Worm (Caenorhabditis elegans) whole organism, L4 larva: Measurements from ENCODE around the gene twk-8.

ENCODE experiments used
- F10B5.3 ChIP-seq: sonication (generic microtip); optimal IDR thresholded peaks from 2 replicates; lab custom pipeline; 2016; ENCODE audit warnings: mild to moderate bottlenecking, missing genetic modification characterization, missing compliant biosample characterization
- R02D3.7 ChIP-seq: fragments of 150-350 bp; sonication (generic microtip); optimal IDR thresholded peaks from 3 replicates; lab custom pipeline; 2014; ENCODE audit warnings: missing biosample characterization, missing genetic modification characterization
- aha-1 ChIP-seq: fragments of 150-350 bp; peaks from one replicate; lab custom pipeline; 2014; ENCODE audit warnings: missing biosample characterization, missing genetic modification characterization
- attf-4 ChIP-seq: sonication (generic microtip); optimal IDR thresholded peaks from 3 replicates; lab custom pipeline; 2017; ENCODE audit warnings: missing biosample characterization, missing genetic modification characterization
- ceh-28 ChIP-seq: fragments of 150-350 bp; optimal IDR thresholded peaks from 2 replicates; lab custom pipeline; 2014; ENCODE audit warnings: missing biosample characterization, missing genetic modification reagents, missing genetic modification characterization
- ceh-32 ChIP-seq: sonication (generic microtip); optimal IDR thresholded peaks from 2 replicates; lab custom pipeline; 2016; ENCODE audit warnings: mild to moderate bottlenecking, missing genetic modification characterization, missing compliant biosample characterization; ENCODE audit not compliant: poor library complexity
- cey-2 ChIP-seq: sonication (generic microtip); optimal IDR thresholded peaks from 3 replicates; lab custom pipeline; 2017; ENCODE audit warnings: missing genetic modification characterization, mild to moderate bottlenecking, missing compliant biosample characterization, antibody characterized with exemption, borderline replicate concordance; ENCODE audit not compliant: insufficient read depth
- ctbp-1 ChIP-seq: fragments of 200-800 bp; sonication (Bioruptor generic); IDR thresholded peaks from 2 replicates; pipeline ENCODE4 v1.3.6; 2022; ENCODE audit warnings: missing genetic modification reagents, missing genetic modification characterization, missing compliant biosample characterization
- daf-12 ChIP-seq: fragments of 150-350 bp; optimal IDR thresholded peaks from 2 replicates; lab custom pipeline; 2014; ENCODE audit warnings: missing biosample characterization, missing genetic modification reagents, missing genetic modification characterization
- daf-16 ChIP-seq, 3 experiments: sonication (generic microtip); optimal IDR thresholded peaks; 2 replicates each; lab custom pipeline; 2016 to 2017; ENCODE audit warnings: missing genetic modification characterization in 3 of 3, missing genetic modification reagents in 3 of 3, mild to moderate bottlenecking in 2 of 3, missing compliant biosample characterization in 2 of 3, missing biosample characterization in 1 of 3, moderate library complexity in 1 of 3
- daf-8 ChIP-seq: fragments of 200-800 bp; sonication (Bioruptor generic); IDR thresholded peaks from 2 replicates; pipeline ENCODE4 v1.3.6; 2022; ENCODE audit warnings: missing genetic modification characterization, missing compliant biosample characterization
- dmd-6 ChIP-seq: fragments of 200-800 bp; sonication (Bioruptor generic); IDR thresholded peaks from 2 replicates; pipeline ENCODE4 v1.3.6; 2022; ENCODE audit warnings: missing genetic modification reagents, missing genetic modification characterization, missing compliant biosample characterization
- dmd-8 ChIP-seq: fragments of 200-800 bp; sonication (Bioruptor generic); IDR thresholded peaks from 2 replicates; pipeline ENCODE4 v1.3.6; 2022; ENCODE audit warnings: missing genetic modification characterization, missing compliant biosample characterization
- dve-1 ChIP-seq: sonication (generic microtip); optimal IDR thresholded peaks from 2 replicates; lab custom pipeline; 2017; ENCODE audit warnings: antibody characterized with exemption, mild to moderate bottlenecking, missing genetic modification characterization, missing compliant biosample characterization; ENCODE audit not compliant: insufficient read depth
- hif-1 ChIP-seq, 2 experiments: sonication (generic microtip); optimal IDR thresholded peaks; 2 replicates each; lab custom pipeline; 2016 to 2017; ENCODE audit warnings: missing compliant biosample characterization in 2 of 2, missing genetic modification characterization in 2 of 2, missing genetic modification reagents in 2 of 2, missing genotype in 2 of 2, mild to moderate bottlenecking in 1 of 2
- hlh-30 ChIP-seq: sonication (generic microtip); optimal IDR thresholded peaks from 2 replicates; lab custom pipeline; 2017; ENCODE audit warnings: antibody characterized with exemption, mild to moderate bottlenecking, missing genetic modification characterization, missing compliant biosample characterization; ENCODE audit not compliant: insufficient read depth
- jun-1 ChIP-seq: fragments of 150-350 bp; optimal IDR thresholded peaks from 2 replicates; lab custom pipeline; 2014; ENCODE audit warnings: missing biosample characterization, missing genetic modification reagents, missing genetic modification characterization
- lir-3 ChIP-seq: sonication (generic microtip); optimal IDR thresholded peaks from 2 replicates; lab custom pipeline; 2016; ENCODE audit warnings: mild to moderate bottlenecking, missing genetic modification characterization, missing compliant biosample characterization
- lsy-2 ChIP-seq, 2 experiments: fragments of 150-350 bp in 1 of 2; sonication (generic microtip) in 1 of 2; optimal IDR thresholded peaks; 2 replicates each; lab custom pipeline; 2014 to 2017; ENCODE audit warnings: missing biosample characterization in 2 of 2, missing genetic modification characterization in 2 of 2
- mdl-1 ChIP-seq, 2 experiments: fragments of 150-350 bp in 1 of 2; sonication (generic microtip) in 1 of 2; optimal IDR thresholded peaks; 2 replicates each; lab custom pipeline; 2014 to 2017; ENCODE audit warnings: missing biosample characterization in 2 of 2, missing genetic modification characterization in 2 of 2
- mep-1 ChIP-seq: fragments of 150-350 bp; sonication (generic microtip); optimal IDR thresholded peaks from 3 replicates; lab custom pipeline; 2014; ENCODE audit warnings: missing biosample characterization, missing genetic modification characterization
- mes-2 ChIP-seq: sonication (generic microtip); optimal IDR thresholded peaks from 2 replicates; lab custom pipeline; 2016; ENCODE audit warnings: missing genotype, mild to moderate bottlenecking, missing genetic modification characterization, missing compliant biosample characterization; ENCODE audit not compliant: poor library complexity, severe bottlenecking
- nhr-102 ChIP-seq: sonication (generic microtip); optimal IDR thresholded peaks from 2 replicates; lab custom pipeline; 2016; ENCODE audit warnings: mild to moderate bottlenecking, missing genetic modification characterization, moderate library complexity, missing compliant biosample characterization
- nhr-28 ChIP-seq: fragments of 150-350 bp; optimal IDR thresholded peaks from 2 replicates; lab custom pipeline; 2014; ENCODE audit warnings: missing biosample characterization, missing genetic modification characterization
- nhr-6 ChIP-seq: fragments of 150-350 bp; optimal IDR thresholded peaks from 2 replicates; lab custom pipeline; 2014; ENCODE audit warnings: missing biosample characterization, missing genetic modification characterization
- nhr-76 ChIP-seq: fragments of 150-350 bp; optimal IDR thresholded peaks from 2 replicates; lab custom pipeline; 2014; ENCODE audit warnings: missing biosample characterization, missing genetic modification characterization
- nhr-77 ChIP-seq: fragments of 150-350 bp; optimal IDR thresholded peaks from 2 replicates; lab custom pipeline; 2014; ENCODE audit warnings: missing biosample characterization, missing genetic modification characterization
- php-3 ChIP-seq: fragments of 200-800 bp; sonication (Bioruptor generic); IDR thresholded peaks from 2 replicates; pipeline ENCODE4 v1.3.6; 2022; ENCODE audit warnings: missing genetic modification reagents, missing genetic modification characterization, missing compliant biosample characterization
- rbr-2 ChIP-seq: sonication (generic microtip); optimal IDR thresholded peaks from 2 replicates; lab custom pipeline; 2016; ENCODE audit warnings: missing genotype, missing genetic modification characterization, missing compliant biosample characterization
- saeg-2 ChIP-seq: fragments of 200-800 bp; sonication (Bioruptor generic); IDR thresholded peaks from 2 replicates; pipeline ENCODE4 v1.3.6; 2022; ENCODE audit warnings: missing genetic modification reagents, missing genetic modification characterization, missing compliant biosample characterization
- skn-1 ChIP-seq: fragments of 150-350 bp; optimal IDR thresholded peaks from 2 replicates; lab custom pipeline; 2014; ENCODE audit warnings: missing biosample characterization, missing genetic modification characterization
- spr-1 ChIP-seq: sonication (generic microtip); optimal IDR thresholded peaks from 2 replicates; lab custom pipeline; 2016; ENCODE audit warnings: mild to moderate bottlenecking, missing genetic modification characterization, missing compliant biosample characterization
- spr-3 ChIP-seq: fragments of 200-800 bp; sonication (Bioruptor generic); optimal IDR thresholded peaks from 2 replicates; lab custom pipeline; 2018; ENCODE audit warnings: mild to moderate bottlenecking, missing genetic modification characterization, missing compliant biosample characterization
- tag-97 ChIP-seq: fragments of 200-800 bp; sonication (Bioruptor generic); IDR thresholded peaks from 2 replicates; pipeline ENCODE4 v1.3.6; 2022; ENCODE audit warnings: missing genetic modification characterization, missing compliant biosample characterization
- unc-62 ChIP-seq, 3 experiments: fragments of 150-350 bp in 1 of 3; sonication (generic microtip); optimal IDR thresholded peaks in 2 of 3; peaks in 1 of 3; 1 replicate in 1 of 3; 2 replicates in 2 of 3; lab custom pipeline; 2014 to 2017; ENCODE audit warnings: missing biosample characterization in 3 of 3, missing genetic modification characterization in 3 of 3, missing genetic modification reagents in 3 of 3, missing genotype in 1 of 3
- zip-11 ChIP-seq: fragments of 200-800 bp; sonication (Bioruptor generic); IDR thresholded peaks from 2 replicates; pipeline ENCODE4 v1.3.6; 2022; ENCODE audit warnings: missing genetic modification characterization, missing compliant biosample characterization
- ztf-11 ChIP-seq: fragments of 150-350 bp; optimal IDR thresholded peaks from 2 replicates; lab custom pipeline; 2014; ENCODE audit warnings: missing biosample characterization, missing genetic modification characterization

twk-8 gene

ce11 chrIV:9045252-9045651 lies 36.9 kb upstream of the twk-8 start, which contains the start of gene Y73F4A.1:
Y73F4A.1 (minus strand) TSS chrIV:9045352.
- TF ChIP-seq saeg-2, result no peak
- no peak for TF ChIP-seq daf-16 (GFP tag; optimal IDR thresholded peaks at IDR 0.05; lab: Kevin White, UChicago)
- no peak for TF ChIP-seq daf-16 (tag; optimal IDR thresholded peaks at IDR 0.05; lab: Kevin White, UChicago)
- TF ChIP-seq mes-2 (tag; lab: Kevin White, UChicago), result no peak
- no peak for TF ChIP-seq lir-3 (tag; lab: Kevin White, UChicago)
- no peak for TF ChIP-seq daf-8
- TF ChIP-seq spr-3 (GFP tag; lab: Kevin White, UChicago), result no peak
- TF ChIP-seq lsy-2 (tag; optimal IDR thresholded peaks at IDR 0.05; lab: Kevin White, UChicago), result no peak
- no peak for TF ChIP-seq rbr-2 (tag; lab: Kevin White, UChicago)
- TF ChIP-seq spr-1 (tag; lab: Kevin White, UChicago), result no peak
- TF ChIP-seq dmd-8 (GFP tag; lab: Robert Waterston, UW), result no peak
- TF ChIP-seq F10B5.3, result no peak
- no peak for TF ChIP-seq dmd-6 (GFP tag; lab: Robert Waterston, UW)
- TF ChIP-seq nhr-102 (tag; lab: Kevin White, UChicago), result no peak
- TF ChIP-seq zip-11 (GFP tag; lab: Robert Waterston, UW), result no peak
- no peak for TF ChIP-seq nhr-77 (tag; lab: Kevin White, UChicago)
- no peak for TF ChIP-seq php-3 (GFP tag; lab: Robert Waterston, UW)
- TF ChIP-seq ctbp-1 (GFP tag; lab: Robert Waterston, UW), result no peak
- no peak for TF ChIP-seq nhr-6 (tag; lab: Kevin White, UChicago)

- TF ChIP-seq aha-1 (tag; lab: Kevin White, UChicago), result peak; percentile 83
- no peak for TF ChIP-seq mep-1 (tag; lab: Kevin White, UChicago)
- peak; percentile 77 for TF ChIP-seq nhr-28 (tag; lab: Kevin White, UChicago)
- TF ChIP-seq ceh-32 (tag; lab: Kevin White, UChicago), result no peak
- peak; percentile 23 for TF ChIP-seq hlh-30 (tag; lab: Kevin White, UChicago)
- TF ChIP-seq tag-97 (GFP tag; lab: Robert Waterston, UW), result no peak
These were observed 31.1 kb upstream of the twk-8 start for ce11 chrIV:9051036-9051435.

DNA sequence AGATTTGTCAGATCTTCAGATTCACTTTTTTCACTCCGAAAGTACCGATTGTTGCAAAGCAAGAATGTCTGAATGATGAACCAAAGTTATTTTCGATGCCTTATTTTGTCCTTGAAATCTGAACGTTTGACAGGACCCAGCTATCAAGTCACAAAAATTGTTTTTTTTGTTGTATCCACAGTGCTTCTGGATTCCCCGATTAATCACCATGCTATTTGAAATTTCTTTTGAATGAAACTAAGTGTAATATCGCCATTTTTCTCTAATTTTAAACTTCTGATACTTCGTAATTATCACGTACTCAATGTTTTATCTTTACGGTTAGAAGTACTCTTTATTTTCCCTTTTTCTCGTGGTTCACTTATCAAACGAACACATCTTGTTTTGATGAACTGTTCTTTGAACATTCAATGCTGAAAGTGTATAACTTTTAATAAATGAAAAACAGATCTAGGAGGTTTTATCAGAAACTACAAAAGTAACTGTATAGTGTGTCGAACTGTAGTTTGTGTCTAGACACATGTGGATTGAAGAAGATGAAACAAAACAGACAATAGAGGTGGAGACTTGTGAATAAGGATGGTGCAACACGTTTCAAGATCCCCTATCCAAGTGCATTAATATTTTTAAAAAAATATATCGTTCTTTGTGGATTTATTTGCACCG lies 30.5 kb upstream of the twk-8 start:
- peak; percentile 93 for TF ChIP-seq nhr-28 (tag; lab: Kevin White, UChicago)
- TF ChIP-seq R02D3.7 (tag; lab: Kevin White, UChicago), result no peak
- TF ChIP-seq aha-1 (tag; lab: Kevin White, UChicago), result peak; percentile 96
- TF ChIP-seq ztf-11 (tag; lab: Kevin White, UChicago), result no peak
- no peak for TF ChIP-seq ceh-28 (tag; lab: Kevin White, UChicago)
- TF ChIP-seq cey-2, result peak; percentile 41
- no peak for TF ChIP-seq hlh-30 (tag; lab: Kevin White, UChicago)
- peak; percentile 23 for TF ChIP-seq dve-1
- no peak for TF ChIP-seq nhr-76 (tag; lab: Kevin White, UChicago)
- no peak for TF ChIP-seq skn-1 (tag; lab: Kevin White, UChicago)
- no peak for TF ChIP-seq ctbp-1 (GFP tag; lab: Robert Waterston, UW)
- peak in 1 of 2 experiments; percentile 12 for TF ChIP-seq mdl-1 (tag; optimal IDR thresholded peaks at IDR 0.05; lab: Kevin White, UChicago)
- peak; percentile 44 to 52 for TF ChIP-seq hif-1 (tag; optimal IDR thresholded peaks at IDR 0.05; lab: Kevin White, UChicago)
- TF ChIP-seq attf-4 (tag; lab: Kevin White, UChicago), result no peak

DNA sequence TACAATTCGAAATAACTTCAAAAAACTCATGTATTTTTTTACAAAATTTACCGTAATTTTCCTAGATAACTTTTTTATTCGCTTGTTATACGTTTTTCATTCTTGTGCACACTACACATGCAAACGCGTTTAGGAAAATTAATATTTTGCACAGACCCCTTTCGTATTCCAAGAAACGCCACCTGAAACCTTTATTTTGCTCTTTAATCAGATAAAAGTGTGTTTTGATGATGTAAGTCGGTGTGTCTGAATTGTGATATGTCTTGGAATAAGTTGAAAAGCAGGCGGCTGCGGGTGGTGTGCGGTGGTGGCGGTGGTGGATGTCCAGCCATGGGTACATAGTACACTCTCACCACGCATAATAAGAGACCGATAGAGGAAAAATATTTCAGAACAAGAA lies 28.8 kb upstream of the twk-8 start:
- TF ChIP-seq daf-12 (tag; lab: Kevin White, UChicago) (no peak), unc-62 (GFP tag; optimal IDR thresholded peaks at IDR 0.05 in 1 of 2; lab: Kevin White, UChicago) (peak in 1 of 2 experiments; percentile 51), unc-62 (tag; optimal IDR thresholded peaks at IDR 0.05; lab: Kevin White, UChicago) (no peak), jun-1 (tag; lab: Kevin White, UChicago) (no peak)
- TF ChIP-seq, all 104 proteins: peak for 1
